Worm (Caenorhabditis elegans) whole organism, midembryonic: ENCODE data around the gene C52B9.19.

Experiments
- T22C8.4 ChIP-seq: fragments of 200-800 bp; sonication (Bioruptor generic); IDR thresholded peaks from 2 replicates; pipeline ENCODE4 v1.3.6; 2022; ENCODE audit warnings: missing genetic modification characterization, missing compliant biosample characterization
- cog-1 ChIP-seq: sonication (generic microtip); optimal IDR thresholded peaks from 2 replicates; lab custom pipeline; 2016; ENCODE audit warnings: missing genetic modification characterization, missing compliant biosample characterization
- flt-1 ChIP-seq: fragments of 200-800 bp; sonication (Bioruptor generic); IDR thresholded peaks from 2 replicates; pipeline ENCODE4 v1.3.6; 2022; ENCODE audit warnings: missing genetic modification characterization, missing compliant biosample characterization
- klf-2 ChIP-seq: fragments of 200-800 bp; sonication (Bioruptor generic); conservative IDR thresholded peaks from 2 replicates; pipeline ENCODE4 v1.3.6; 2022; ENCODE audit warnings: missing genetic modification reagents, missing genetic modification characterization, missing compliant biosample characterization
- med-1 ChIP-seq: sonication (generic microtip); optimal IDR thresholded peaks from 2 replicates; lab custom pipeline; 2017; ENCODE audit warnings: missing genetic modification characterization, mild to moderate bottlenecking, missing compliant biosample characterization, antibody characterized with exemption, missing genetic modification reagents; ENCODE audit not compliant: insufficient read depth
- ref-1 ChIP-seq: fragments of 200-800 bp; sonication (Bioruptor generic); conservative IDR thresholded peaks from 2 replicates; pipeline ENCODE4 v1.3.6; 2022; ENCODE audit warnings: missing genetic modification reagents, missing genetic modification characterization, missing compliant biosample characterization
- tab-1 ChIP-seq: fragments of 200-800 bp; sonication (Bioruptor generic); IDR thresholded peaks from 2 replicates; pipeline ENCODE4 v1.3.6; 2022; ENCODE audit warnings: missing genetic modification characterization, missing compliant biosample characterization
- ztf-23 ChIP-seq: fragments of 200-800 bp; sonication (Bioruptor generic); IDR thresholded peaks from 2 replicates; pipeline ENCODE4 v1.3.6; 2022; ENCODE audit warnings: missing genetic modification reagents, missing genetic modification characterization, missing compliant biosample characterization
- ztf-29 ChIP-seq: fragments of 200-800 bp; sonication (Bioruptor generic); IDR thresholded peaks from 2 replicates; pipeline ENCODE4 v1.3.6; 2022; ENCODE audit warnings: missing genetic modification reagents, missing genetic modification characterization, missing compliant biosample characterization

ce11 chrX:4265283-4265907 lies 17.0 kb upstream of the C52B9.19 start, which contains the start of gene coel-1:
- TF ChIP-seq flt-1 (no peak), ref-1 (GFP tag; lab: Robert Waterston, UW) (no peak), med-1 (GFP tag; lab: Kevin White, UChicago) (no peak), ztf-29 (GFP tag; lab: Robert Waterston, UW) (0 out of 2 replicates have a peak, but pooled peaks have one; percentile 33), klf-2 (GFP tag; lab: Robert Waterston, UW) (no peak), tab-1 (GFP tag; lab: Robert Waterston, UW) (no peak), ztf-23 (no peak), T22C8.4 (no peak), cog-1 (peak; percentile 41)
